Worm (Caenorhabditis elegans) whole organism, L4 larva: ENCODE measurements around the gene ZK84.4.

ENCODE experiments used
- aha-1 ChIP-seq: fragments of 150-350 bp; peaks from one replicate; lab custom pipeline; 2014; ENCODE audit warnings: missing biosample characterization, missing genetic modification characterization
- lir-3 ChIP-seq: sonication (generic microtip); optimal IDR thresholded peaks from 2 replicates; lab custom pipeline; 2016; ENCODE audit warnings: mild to moderate bottlenecking, missing genetic modification characterization, missing compliant biosample characterization
- unc-39 ChIP-seq: sonication (generic microtip); optimal IDR thresholded peaks from 2 replicates; lab custom pipeline; 2017; ENCODE audit warnings: missing biosample characterization, missing genetic modification characterization

ce11 chrII:6022596-6022995 is 13.8 kb upstream of the ZK84.4 start:
- no peak for TF ChIP-seq aha-1 (tag; lab: Kevin White, UChicago)
- TF ChIP-seq lir-3 (tag; lab: Kevin White, UChicago), result no peak
- TF ChIP-seq unc-39, result no peak
